Worm (Caenorhabditis elegans): ENCODE results near the gene srbc-40.

ce11 chrV:725807-726572 is 6.4 kb upstream of the srbc-40 start:
- TF ChIP-seq hnd-1 (tag; optimal IDR thresholded peaks at IDR 0.05) (no peak), ets-7 (tag; optimal IDR thresholded peaks at IDR 0.05) (no peak), hmbx-1 (tag; optimal IDR thresholded peaks at IDR 0.05) (no peak), ama-1 (optimal IDR thresholded peaks at IDR 0.05) (no peak), flt-1 (GFP tag; IDR thresholded peaks at IDR 0.05) (no peak), hmg-4 (GFP tag; optimal IDR thresholded peaks at IDR 0.05) (no peak), tbx-11 (GFP tag; IDR thresholded peaks at IDR 0.05) (no peak), tra-4 (tag; optimal IDR thresholded peaks at IDR 0.05) (no peak), sea-1 (GFP tag; conservative IDR thresholded peaks at IDR 0.05) (no peak)

Data from whole organism, early embryonic.